Worm (Caenorhabditis elegans): ENCODE data around the gene Y61A9LA.1.
A peak's percentile ranks its signal among the peaks of the same experiment; 100 is the strongest.

Gene Y61A9LA.1

DNA sequence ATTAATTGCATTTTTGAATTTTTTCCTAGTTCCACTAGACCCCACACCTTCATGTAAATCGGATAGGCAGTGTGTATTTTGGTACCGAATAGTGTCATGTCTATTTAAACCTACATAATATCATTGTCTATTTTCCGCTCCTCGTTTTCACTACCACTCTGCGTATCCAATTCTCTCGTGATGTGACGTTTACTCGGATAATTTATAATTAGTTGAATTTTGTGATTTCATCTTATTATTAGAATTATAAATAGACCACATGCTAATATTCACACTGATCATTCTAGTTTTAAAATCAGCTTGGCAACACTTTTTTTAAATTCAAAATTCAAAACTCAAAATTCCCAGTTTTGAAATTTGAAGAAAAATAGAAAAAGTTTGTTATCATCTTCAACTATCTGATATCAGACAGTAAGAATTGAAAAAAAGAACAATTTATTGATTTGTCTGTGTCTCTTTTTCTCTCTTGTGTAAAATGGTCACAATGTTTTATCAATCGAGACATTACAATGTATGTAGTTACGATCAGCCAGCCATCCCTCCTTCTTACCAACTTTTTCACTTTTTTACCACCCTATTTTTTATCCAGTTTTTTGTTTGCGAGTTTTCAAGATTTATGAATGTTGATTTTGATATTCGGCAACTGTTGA is 55.5 kb downstream of the Y61A9LA.1 start:
- TF ChIP-seq somi-1 (GFP tag; optimal IDR thresholded peaks at IDR 0.05) (no peak), T26A5.8 (tag; optimal IDR thresholded peaks at IDR 0.05) (no peak), nhr-80 (tag; optimal IDR thresholded peaks at IDR 0.05) (peak; percentile 32), attf-6 (GFP tag; IDR thresholded peaks at IDR 0.05) (no peak), ceh-100 (GFP tag; IDR thresholded peaks at IDR 0.05) (no peak), egl-18 (GFP tag; IDR thresholded peaks at IDR 0.05) (no peak)

DNA sequence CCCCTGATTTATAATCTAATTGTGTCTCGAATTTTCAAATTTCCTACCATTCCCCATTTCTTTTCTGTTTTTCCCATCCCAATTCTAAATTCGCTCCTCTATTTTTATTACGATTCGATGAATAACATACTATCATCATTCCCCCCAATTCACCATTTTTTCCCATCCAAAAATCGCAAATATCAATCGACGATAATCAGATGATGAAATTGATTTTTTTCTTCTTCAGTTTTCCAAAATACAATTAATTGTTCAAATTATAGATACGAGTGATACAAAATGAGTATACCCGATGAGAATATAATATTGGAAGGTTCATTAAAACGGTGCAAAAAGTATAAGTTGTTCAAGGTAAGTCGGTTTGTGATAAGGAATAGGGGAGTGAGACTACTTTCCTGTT is 57.6 kb downstream of the Y61A9LA.1 start, which contains the start of gene soc-1:
TSS of gene soc-1 (plus strand) at position 262 of the 400 bp plus-strand sequence.
- TF ChIP-seq hrde-1 (tag; optimal IDR thresholded peaks at IDR 0.05; ENCODE audit: borderline replicate concordance): no peak
- TF ChIP-seq somi-1 (GFP tag; optimal IDR thresholded peaks at IDR 0.05): no peak
- TF ChIP-seq atf-7 (tag; optimal IDR thresholded peaks at IDR 0.05): no peak
- no peak for TF ChIP-seq T26A5.8 (tag; optimal IDR thresholded peaks at IDR 0.05)
- TF ChIP-seq ceh-27 (GFP tag; optimal IDR thresholded peaks at IDR 0.05): no peak
- TF ChIP-seq rcor-1 (GFP tag; IDR thresholded peaks at IDR 0.05): no peak
- TF ChIP-seq dox-1 (GFP tag; IDR thresholded peaks at IDR 0.05): no peak

DNA sequence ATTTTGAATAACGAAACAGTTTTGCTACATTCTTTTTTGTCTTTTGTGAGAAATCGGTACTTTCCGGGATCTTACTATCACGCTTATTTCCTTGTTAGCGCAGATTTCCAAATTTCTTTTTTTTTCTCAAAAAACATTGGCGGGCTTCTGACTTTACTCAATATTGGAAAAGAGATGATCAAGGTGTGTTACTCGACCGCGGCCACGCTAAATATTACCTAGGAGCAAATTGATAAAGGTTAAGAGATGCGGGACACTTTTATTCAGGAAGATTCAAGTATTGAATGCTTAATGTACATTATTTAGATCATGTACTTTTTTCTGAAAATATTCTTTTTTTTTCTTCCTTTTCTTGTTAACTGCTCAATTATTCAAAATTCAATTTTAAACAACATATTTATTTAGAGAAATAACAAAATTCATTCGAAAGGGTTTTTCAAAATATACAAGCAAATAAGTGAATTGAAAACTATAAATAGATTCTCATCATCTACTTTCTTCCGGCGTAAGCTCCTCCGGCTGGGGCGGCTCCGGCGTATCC is 62.2 kb downstream of the Y61A9LA.1 start:
- no peak for TF ChIP-seq bed-2 (GFP tag; IDR thresholded peaks at IDR 0.05)
- TF ChIP-seq nfyb-1 (GFP tag; IDR thresholded peaks at IDR 0.05): no peak
- TF ChIP-seq sea-2 (GFP tag; IDR thresholded peaks at IDR 0.05): no peak
- TF ChIP-seq snpc-4 (GFP tag; optimal IDR thresholded peaks at IDR 0.05): no peak
- TF ChIP-seq snpc-4 (tag; optimal IDR thresholded peaks at IDR 0.05): no peak
- TF ChIP-seq chd-7 (tag; optimal IDR thresholded peaks at IDR 0.05): no peak

DNA sequence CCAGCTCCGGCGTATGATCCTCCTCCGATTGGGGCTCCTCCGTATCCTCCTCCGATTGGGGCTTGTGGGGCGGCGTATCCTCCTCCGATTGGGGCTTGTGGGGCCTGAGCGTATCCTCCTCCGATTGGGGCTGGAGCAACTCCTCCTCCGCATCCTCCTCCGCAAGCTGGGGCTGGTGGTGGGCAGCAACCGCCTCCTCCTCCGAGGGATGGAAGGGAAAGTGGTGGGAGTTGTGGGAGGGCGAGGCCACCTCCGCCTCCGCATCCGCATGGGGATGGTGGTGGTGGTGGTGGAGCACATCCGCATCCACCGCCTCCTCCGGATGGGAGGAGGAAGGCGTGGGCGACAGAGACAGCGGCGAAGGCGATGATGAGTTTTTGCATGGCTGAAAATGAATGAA is 62.7 kb downstream of the Y61A9LA.1 start, which contains the start of gene F41F3.3:
TSS of gene F41F3.3 (minus strand) at position 383 of the 400 bp plus-strand sequence.
- TF ChIP-seq sdz-38 (tag; optimal IDR thresholded peaks at IDR 0.05) (no peak), xnd-1 (tag; optimal IDR thresholded peaks at IDR 0.05) (no peak), let-526 (GFP tag; IDR thresholded peaks at IDR 0.05) (no peak), Y53F4B.3 (GFP tag; IDR thresholded peaks at IDR 0.05) (no peak), C06A6.2 (GFP tag; conservative IDR thresholded peaks at IDR 0.05) (no peak), ceh-27 (GFP tag; optimal IDR thresholded peaks at IDR 0.05) (peak; percentile 10), C17E4.6 (GFP tag; IDR thresholded peaks at IDR 0.05) (no peak), ekl-4 (GFP tag; IDR thresholded peaks at IDR 0.05) (0 out of 2 replicates have a peak, but pooled peaks have one; percentile 24), ztf-22 (GFP tag; optimal IDR thresholded peaks at IDR 0.05) (peak; percentile 4), cebp-1 (GFP tag; IDR thresholded peaks at IDR 0.05) (no peak), cebp-1 (tag; optimal IDR thresholded peaks at IDR 0.05) (no peak), B0019.2 (GFP tag; conservative IDR thresholded peaks at IDR 0.05) (0 out of 2 replicates have a peak, but pooled peaks have one; percentile 11), B0336.3 (GFP tag; IDR thresholded peaks at IDR 0.05) (no peak), dpff-1 (tag; optimal IDR thresholded peaks at IDR 0.05) (no peak), ztf-18 (tag; optimal IDR thresholded peaks at IDR 0.05) (no peak), ceh-91 (GFP tag; IDR thresholded peaks at IDR 0.05) (no peak), zfh-2 (GFP tag; conservative IDR thresholded peaks at IDR 0.05) (peak; percentile 97), madf-3 (GFP tag; IDR thresholded peaks at IDR 0.05) (0 out of 2 replicates have a peak, but pooled peaks have one; percentile 4), egrh-3 (GFP tag; IDR thresholded peaks at IDR 0.05) (peak; percentile 97), attf-5 (GFP tag; optimal IDR thresholded peaks at IDR 0.05) (peak; percentile 16), nfya-2 (GFP tag; IDR thresholded peaks at IDR 0.05) (no peak), chd-7 (tag; optimal IDR thresholded peaks at IDR 0.05) (peak; percentile 33), repo-1 (tag; optimal IDR thresholded peaks at IDR 0.05) (peak; percentile 24), madf-10 (tag; optimal IDR thresholded peaks at IDR 0.05) (no peak), ztf-6 (GFP tag; IDR thresholded peaks at IDR 0.05) (no peak), tbx-9 (tag; optimal IDR thresholded peaks at IDR 0.05; ENCODE audit: borderline replicate concordance) (no peak), F52B5.7 (tag; optimal IDR thresholded peaks at IDR 0.05) (peak; percentile 65), ZK185.1 (tag; optimal IDR thresholded peaks at IDR 0.05; ENCODE audit: poor library complexity, severe bottlenecking) (no peak)

Measured in whole organism, young adult.